Worm (Caenorhabditis elegans) whole organism, late embryonic: Measurements from ENCODE around the gene F53H2.3.

Source experiments
- C08G9.2 ChIP-seq: sonication (generic microtip); optimal IDR thresholded peaks from 2 replicates; lab custom pipeline; 2016; ENCODE audit warnings: mild to moderate bottlenecking, missing genetic modification characterization, moderate library complexity, missing compliant biosample characterization
- F13H6.1 ChIP-seq: sonication (generic microtip); optimal IDR thresholded peaks from 2 replicates; lab custom pipeline; 2016; ENCODE audit warnings: missing genetic modification characterization, missing compliant biosample characterization
- ceh-19 ChIP-seq: fragments of 200-800 bp; sonication (Bioruptor generic); optimal IDR thresholded peaks from 2 replicates; lab custom pipeline; 2018; ENCODE audit warnings: mild to moderate bottlenecking, missing genetic modification characterization, missing compliant biosample characterization
- ceh-22 ChIP-seq: sonication (generic microtip); optimal IDR thresholded peaks from 2 replicates; lab custom pipeline; 2017; ENCODE audit warnings: missing biosample characterization, missing genetic modification characterization
- dmd-4 ChIP-seq: sonication (generic microtip); optimal IDR thresholded peaks from 2 replicates; lab custom pipeline; 2016; ENCODE audit warnings: borderline replicate concordance, missing genetic modification characterization, missing compliant biosample characterization
- elt-2 ChIP-seq: sonication (generic microtip); optimal IDR thresholded peaks from 2 replicates; lab custom pipeline; 2016; ENCODE audit warnings: missing genetic modification reagents, missing genetic modification characterization, missing compliant biosample characterization
- fkh-10 ChIP-seq: fragments of 150-350 bp; optimal IDR thresholded peaks from 2 replicates; lab custom pipeline; 2014; ENCODE audit warnings: missing biosample characterization, missing genetic modification reagents, missing genetic modification characterization
- gmeb-2 ChIP-seq: sonication (generic microtip); optimal IDR thresholded peaks from 2 replicates; lab custom pipeline; 2016; ENCODE audit warnings: missing genetic modification characterization, inconsistent platforms, missing compliant biosample characterization
- hlh-13 ChIP-seq: fragments of 200-800 bp; sonication (Bioruptor generic); optimal IDR thresholded peaks from 2 replicates; lab custom pipeline; 2018; ENCODE audit warnings: mild to moderate bottlenecking, missing genetic modification characterization, missing compliant biosample characterization
- hlh-30 ChIP-seq: sonication (generic microtip); optimal IDR thresholded peaks from 2 replicates; lab custom pipeline; 2017; ENCODE audit warnings: antibody characterized with exemption, missing genetic modification characterization, missing compliant biosample characterization; ENCODE audit not compliant: insufficient read depth
- madf-2 ChIP-seq: sonication (generic microtip); optimal IDR thresholded peaks from 2 replicates; lab custom pipeline; 2017; ENCODE audit warnings: missing genetic modification characterization, missing compliant biosample characterization
- nfya-1 ChIP-seq: sonication (generic microtip); optimal IDR thresholded peaks from 2 replicates; lab custom pipeline; 2017; ENCODE audit warnings: missing genetic modification characterization, mild to moderate bottlenecking, missing compliant biosample characterization, antibody characterized with exemption, moderate library complexity
- nhr-11 ChIP-seq: fragments of 150-350 bp; optimal IDR thresholded peaks from 2 replicates; lab custom pipeline; 2014; ENCODE audit warnings: missing biosample characterization, missing genetic modification characterization

DNA sequence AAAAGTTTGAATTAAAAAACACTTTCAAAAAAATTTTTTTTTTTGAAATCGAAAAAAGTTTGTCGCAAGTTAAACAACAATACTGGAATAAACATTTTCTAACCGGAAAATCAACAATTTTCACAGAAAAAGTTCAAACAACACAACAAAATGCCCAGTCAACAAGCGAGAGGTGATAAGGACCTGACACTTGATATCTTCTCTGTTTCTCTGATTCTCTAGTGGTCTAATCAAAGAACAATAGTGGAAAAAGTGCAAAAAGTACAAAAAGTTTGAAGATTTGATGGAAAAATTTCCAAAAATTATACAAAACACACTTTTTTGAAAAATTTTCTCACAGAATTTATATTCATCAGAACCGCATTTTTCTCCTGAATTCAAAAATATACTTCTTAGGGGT lies 11.9 kb upstream of the F53H2.3 start:
- TF ChIP-seq ceh-22 (tag; lab: Kevin White, UChicago) (no peak), ceh-19 (GFP tag; lab: Kevin White, UChicago) (no peak), F13H6.1 (tag; lab: Kevin White, UChicago) (no peak), fkh-10 (no peak), dmd-4 (tag; lab: Kevin White, UChicago) (no peak), madf-2 (tag; lab: Kevin White, UChicago) (no peak), C08G9.2 (no peak), gmeb-2 (tag; lab: Kevin White, UChicago) (no peak), hlh-13 (GFP tag; lab: Kevin White, UChicago) (no peak), hlh-30 (tag; lab: Kevin White, UChicago) (no peak), nhr-11 (tag; lab: Kevin White, UChicago) (no peak), nfya-1 (tag; lab: Kevin White, UChicago) (no peak), elt-2 (tag; lab: Kevin White, UChicago) (peak; percentile 9)
